Fruit fly (Drosophila melanogaster) whole organism, embryonic: Measurements from ENCODE around the gene CG10674.

Experiments used
- Adf1 ChIP-seq: fragments of 200-800 bp; sonication (Bioruptor generic); IDR thresholded peaks from 2 replicates; pipeline ENCODE4 v1.3.6; 2022; ENCODE audit warnings: missing biosample characterization, missing genetic modification characterization
- Aef1 ChIP-seq: fragments of 200-800 bp; sonication (Bioruptor generic); IDR thresholded peaks from 3 replicates; pipeline ENCODE4 v1.3.6; 2022; ENCODE audit warnings: missing biosample characterization, missing genetic modification characterization
- Atf-2 ChIP-seq: fragments of 200-800 bp; sonication (Bioruptor generic); optimal IDR thresholded peaks from 2 replicates; lab custom pipeline; 2016; ENCODE audit warnings: missing biosample characterization, missing genetic modification characterization
- Atf3 ChIP-seq: fragments of 200-800 bp; sonication (Bioruptor generic); optimal IDR thresholded peaks from 3 replicates; lab custom pipeline; 2016; ENCODE audit warnings: missing biosample characterization, missing genetic modification characterization
- Awh ChIP-seq: fragments of 200-800 bp; sonication (Bioruptor generic); IDR thresholded peaks from 2 replicates; pipeline ENCODE4, ENCODE4 v1.3.6; 2022; ENCODE audit warnings: missing biosample characterization, missing genetic modification characterization
- CG10274 ChIP-seq: fragments of 200-800 bp; sonication (Bioruptor generic); optimal IDR thresholded peaks from 3 replicates; lab custom pipeline; 2017; ENCODE audit warnings: missing biosample characterization, mild to moderate bottlenecking, missing genetic modification characterization
- CG11696 ChIP-seq: fragments of 200-800 bp; sonication (Bioruptor generic); IDR thresholded peaks from 2 replicates; pipeline ENCODE4 v1.3.6; 2022; ENCODE audit warnings: missing biosample characterization, missing genetic modification characterization
- CG12219 ChIP-seq: fragments of 200-800 bp; sonication (Bioruptor generic); optimal IDR thresholded peaks from 3 replicates; lab custom pipeline; 2018; ENCODE audit warnings: missing biosample characterization, mild to moderate bottlenecking, missing genetic modification characterization
- CG1233 ChIP-seq: fragments of 200-800 bp; sonication (Bioruptor generic); optimal IDR thresholded peaks from 4 replicates; lab custom pipeline; 2018; ENCODE audit warnings: missing biosample characterization, mild to moderate bottlenecking, missing genetic modification characterization
- CG14441 ChIP-seq: fragments of 200-800 bp; sonication (Bioruptor generic); IDR thresholded peaks from 2 replicates; pipeline ENCODE4 v1.3.6; 2022; ENCODE audit warnings: missing biosample characterization, missing genetic modification characterization
- CG14710 ChIP-seq: fragments of 200-800 bp; sonication (Bioruptor generic); optimal IDR thresholded peaks from 3 replicates; lab custom pipeline; 2019; ENCODE audit warnings: missing biosample characterization, mild to moderate bottlenecking, missing genetic modification characterization, moderate library complexity
- CG1529 ChIP-seq: fragments of 200-800 bp; sonication (Bioruptor generic); optimal IDR thresholded peaks from 3 replicates; lab custom pipeline; 2018; ENCODE audit warnings: missing biosample characterization, missing genetic modification characterization
- CG33213 ChIP-seq: fragments of 200-800 bp; sonication (Bioruptor generic); optimal IDR thresholded peaks from 3 replicates; lab custom pipeline; 2016; ENCODE audit warnings: missing biosample characterization, missing genetic modification characterization
- CG33557 ChIP-seq: fragments of 200-800 bp; sonication (Bioruptor generic); optimal IDR thresholded peaks from 2 replicates; lab custom pipeline; 2019; ENCODE audit warnings: missing biosample characterization, mild to moderate bottlenecking, missing genetic modification characterization, moderate library complexity
- CG34224 ChIP-seq: fragments of 200-800 bp; sonication (Bioruptor generic); IDR thresholded peaks from 3 replicates; pipeline ENCODE4 v1.3.6; 2022; ENCODE audit warnings: missing biosample characterization, missing genetic modification characterization; ENCODE audit not compliant: partially characterized antibody
- CG4424 ChIP-seq: fragments of 200-800 bp; sonication (Bioruptor generic); optimal IDR thresholded peaks from 3 replicates; lab custom pipeline; 2016; ENCODE audit warnings: missing biosample characterization, missing genetic modification characterization
- CG4854 ChIP-seq: fragments of 200-800 bp; sonication (Bioruptor generic); optimal IDR thresholded peaks from 2 replicates; lab custom pipeline; 2016; ENCODE audit warnings: missing biosample characterization, missing genetic modification characterization, inconsistent platforms
- CG5953 ChIP-seq: fragments of 200-800 bp; sonication (Bioruptor generic); IDR thresholded peaks from 2 replicates; pipeline ENCODE4 v1.3.6; 2022; ENCODE audit warnings: missing biosample characterization, missing genetic modification characterization
- CG7987 ChIP-seq: fragments of 200-800 bp; sonication (Bioruptor generic); optimal IDR thresholded peaks from 2 replicates; lab custom pipeline; 2018; ENCODE audit warnings: missing biosample characterization, mild to moderate bottlenecking, missing genetic modification characterization, moderate library complexity
- CG9437 ChIP-seq: fragments of 200-800 bp; sonication (Bioruptor generic); optimal IDR thresholded peaks from 2 replicates; lab custom pipeline; 2018; ENCODE audit warnings: missing biosample characterization, mild to moderate bottlenecking, missing genetic modification characterization
- CG9876 ChIP-seq: fragments of 200-800 bp; sonication (Bioruptor generic); optimal IDR thresholded peaks from 2 replicates; lab custom pipeline; 2016; ENCODE audit warnings: missing biosample characterization, missing genetic modification characterization
- CTCF ChIP-seq: fragments of 200-800 bp; sonication (Bioruptor generic); optimal IDR thresholded peaks from 2 replicates; lab custom pipeline; 2017; ENCODE audit warnings: missing biosample characterization, mild to moderate bottlenecking, missing genetic modification characterization, moderate library complexity
- Doc2 ChIP-seq: fragments of 200-800 bp; sonication (Bioruptor generic); IDR thresholded peaks from 2 replicates; pipeline ENCODE4 v1.3.6; 2022; ENCODE audit warnings: missing biosample characterization, missing genetic modification characterization
- Dref ChIP-seq: fragments of 200-800 bp; sonication (Bioruptor generic); IDR thresholded peaks from 2 replicates; pipeline ENCODE4 v1.3.6; 2022; ENCODE audit warnings: missing biosample characterization, missing genetic modification characterization
- Gsc ChIP-seq: fragments of 200-800 bp; sonication (Bioruptor generic); IDR thresholded peaks from 2 replicates; pipeline ENCODE4 v1.3.6; 2022; ENCODE audit warnings: missing biosample characterization, missing genetic modification characterization
- Hey ChIP-seq: fragments of 200-800 bp; sonication (Bioruptor generic); optimal IDR thresholded peaks from 3 replicates; lab custom pipeline; 2018; ENCODE audit warnings: missing biosample characterization, mild to moderate bottlenecking, missing genetic modification characterization
- HmgZ ChIP-seq: fragments of 200-800 bp; sonication (Bioruptor generic); optimal IDR thresholded peaks from 2 replicates; lab custom pipeline; 2018; ENCODE audit warnings: missing biosample characterization, mild to moderate bottlenecking, missing genetic modification characterization
- Hr39 ChIP-seq: fragments of >200 bp; optimal IDR thresholded peaks from 2 replicates; lab custom pipeline; 2017
- Hr78 ChIP-seq, 2 experiments: fragments of 200-800 bp in 1 of 2; fragments of >200 bp in 1 of 2; sonication (Bioruptor generic) in 1 of 2; optimal IDR thresholded peaks; 2 replicates each; lab custom pipeline; 2017 to 2019; ENCODE audit warnings: missing biosample characterization in 2 of 2, missing genetic modification characterization in 2 of 2, mild to moderate bottlenecking in 1 of 2, moderate library complexity in 1 of 2
- MTF-1 ChIP-seq: fragments of 200-800 bp; sonication (Bioruptor generic); optimal IDR thresholded peaks from 2 replicates; lab custom pipeline; 2018; ENCODE audit warnings: missing biosample characterization, mild to moderate bottlenecking, missing genetic modification characterization, borderline replicate concordance
- Med ChIP-seq: fragments of 200-800 bp; sonication (Bioruptor generic); peaks from one replicate; lab custom pipeline; 2016; ENCODE audit warnings: missing biosample characterization, missing genetic modification characterization, mild to moderate bottlenecking, inconsistent platforms, moderate library complexity
- Side ChIP-seq: fragments of 200-800 bp; sonication (Bioruptor generic); optimal IDR thresholded peaks from 2 replicates; lab custom pipeline; 2016; ENCODE audit warnings: missing biosample characterization, missing genetic modification characterization
- Vsx1 ChIP-seq: fragments of 200-800 bp; sonication (Bioruptor generic); optimal IDR thresholded peaks from 2 replicates; lab custom pipeline; 2017; ENCODE audit warnings: missing biosample characterization, mild to moderate bottlenecking, missing genetic modification characterization, missing genetic modification reagents
- bab2 ChIP-seq: fragments of 200-800 bp; sonication (Bioruptor generic); optimal IDR thresholded peaks from 2 replicates; lab custom pipeline; 2016; ENCODE audit warnings: missing biosample characterization, missing genetic modification characterization
- bowl ChIP-seq: fragments of 200-800 bp; sonication (Bioruptor generic); IDR thresholded peaks from 2 replicates; pipeline ENCODE4 v1.3.6; 2022; ENCODE audit warnings: missing biosample characterization, missing genetic modification characterization
- cg ChIP-seq: fragments of 200-800 bp; sonication (Bioruptor generic); optimal IDR thresholded peaks from 3 replicates; lab custom pipeline; 2019; ENCODE audit warnings: missing biosample characterization, mild to moderate bottlenecking, missing genetic modification characterization, moderate library complexity
- ems ChIP-seq: fragments of 200-800 bp; sonication (Bioruptor generic); optimal IDR thresholded peaks from 3 replicates; lab custom pipeline; 2016; ENCODE audit warnings: missing biosample characterization, missing genetic modification characterization
- eyg ChIP-seq: fragments of 200-800 bp; sonication (Bioruptor generic); optimal IDR thresholded peaks from 3 replicates; lab custom pipeline; 2016; ENCODE audit warnings: missing biosample characterization, missing genetic modification characterization
- gce ChIP-seq: fragments of 200-800 bp; sonication (Bioruptor generic); IDR thresholded peaks from 3 replicates; pipeline ENCODE4 v1.3.6; 2022; ENCODE audit warnings: missing biosample characterization, missing genetic modification characterization
- gfzf ChIP-seq: fragments of 200-800 bp; sonication (Bioruptor generic); optimal IDR thresholded peaks from 2 replicates; lab custom pipeline; 2016; ENCODE audit warnings: missing biosample characterization, mild to moderate bottlenecking, missing genetic modification characterization, moderate library complexity
- gsb-n ChIP-seq: fragments of 200-800 bp; sonication (Bioruptor generic); optimal IDR thresholded peaks from 3 replicates; lab custom pipeline; 2018; ENCODE audit warnings: missing biosample characterization, mild to moderate bottlenecking, missing genetic modification characterization
- hkb ChIP-seq, 2 experiments: fragments of 200-800 bp in 1 of 2; fragments of >200 bp in 1 of 2; sonication (Bioruptor generic) in 1 of 2; IDR thresholded peaks in 1 of 2; optimal IDR thresholded peaks in 1 of 2; 2 replicates each; pipeline versions ENCODE4 v1.3.6 to Lab custom; 2017 to 2022; ENCODE audit warnings: missing biosample characterization in 1 of 2, missing genetic modification characterization in 1 of 2
- hth ChIP-seq: fragments of >200 bp; optimal IDR thresholded peaks from 2 replicates; lab custom pipeline; 2017; ENCODE audit warnings: inconsistent platforms
- jigr1 ChIP-seq: fragments of 200-800 bp; sonication (Bioruptor generic); IDR thresholded peaks from 3 replicates; pipeline ENCODE4 v1.3.6; 2022; ENCODE audit warnings: missing biosample characterization, missing genetic modification characterization
- jumu ChIP-seq: fragments of 200-800 bp; sonication (Bioruptor generic); optimal IDR thresholded peaks from 3 replicates; lab custom pipeline; 2016; ENCODE audit warnings: missing biosample characterization, missing genetic modification characterization
- pita ChIP-seq: fragments of 200-800 bp; sonication (Bioruptor generic); optimal IDR thresholded peaks from 2 replicates; lab custom pipeline; 2017; ENCODE audit warnings: missing biosample characterization, mild to moderate bottlenecking, missing genetic modification characterization
- psq ChIP-seq: fragments of 200-800 bp; sonication (Bioruptor generic); optimal IDR thresholded peaks from 2 replicates; lab custom pipeline; 2017; ENCODE audit warnings: missing biosample characterization, missing genetic modification characterization
- sc ChIP-seq, 3 experiments: fragments of >200 bp in 2 of 3; fragments of 200-800 bp in 1 of 3; sonication (Bioruptor generic) in 1 of 3; optimal IDR thresholded peaks; 2 replicates in 2 of 3; 3 replicates in 1 of 3; lab custom pipeline; 2017; ENCODE audit warnings: mild to moderate bottlenecking in 1 of 3, missing biosample characterization in 1 of 3, missing genetic modification characterization in 1 of 3, missing genetic modification reagents in 1 of 3
- slp2 ChIP-seq: fragments of 200-800 bp; sonication (Bioruptor generic); optimal IDR thresholded peaks from 2 replicates; lab custom pipeline; 2016; ENCODE audit warnings: missing biosample characterization, missing genetic modification characterization
- twi ChIP-seq: fragments of 200-800 bp; optimal IDR thresholded peaks from 2 replicates; lab custom pipeline; 2019; ENCODE audit warnings: missing biosample characterization, mild to moderate bottlenecking, missing genetic modification characterization, moderate library complexity
- tx ChIP-seq: fragments of 200-800 bp; sonication (Bioruptor generic); optimal IDR thresholded peaks from 2 replicates; lab custom pipeline; 2016; ENCODE audit warnings: missing biosample characterization, missing genetic modification characterization
- vvl ChIP-seq: fragments of 200-800 bp; sonication (Bioruptor generic); IDR thresholded peaks from 2 replicates; pipeline ENCODE4 v1.3.6; 2022; ENCODE audit warnings: missing biosample characterization, missing genetic modification characterization

CG10674 gene

dm6 chr3L:5152354-5152806, 16.3 kb upstream of the CG10674 start, which contains the start of the genes Gen and Srp54k (continued):
- TF ChIP-seq jumu (GFP tag; lab: Kevin White, UChicago) (no peak), CG11696 (GFP tag; lab: Robert Waterston, UW) (no peak), CG1529 (no peak), Doc2 (GFP tag; lab: Robert Waterston, UW) (no peak), gsb-n (no peak), Hr78 (GFP tag; optimal IDR thresholded peaks at IDR 0.05; lab: Kevin White, UChicago) (no peak), cg (no peak), CG14710 (peak; percentile 48), gce (GFP tag; lab: Robert Waterston, UW) (no peak), Vsx1 (GFP tag; lab: Kevin White, UChicago) (no peak), MTF-1 (GFP tag; lab: Kevin White, UChicago) (no peak), CG4424 (GFP tag; lab: Kevin White, UChicago) (no peak), twi (tag; lab: Kevin White, UChicago) (no peak), bab2 (GFP tag; lab: Kevin White, UChicago) (no peak), Atf3 (no peak), CG9876 (GFP tag; lab: Kevin White, UChicago) (no peak), ems (GFP tag; lab: Kevin White, UChicago) (peak; percentile 24), CG4854 (no peak), Atf-2 (no peak), CG33557 (peak; percentile 14), sc (optimal IDR thresholded peaks at IDR 0.05; lab: Kevin White, UChicago) (no peak), sc (GFP tag; optimal IDR thresholded peaks at IDR 0.05; lab: Kevin White, UChicago) (peak; percentile 16), CTCF (GFP tag; lab: Kevin White, UChicago) (no peak), Hr39 (lab: Kevin White, UChicago) (no peak), Gsc (no peak), Dref (peak; percentile 85), eyg (GFP tag; lab: Kevin White, UChicago) (no peak), CG14441 (GFP tag; lab: Robert Waterston, UW) (no peak), CG34224 (GFP tag; lab: Robert Waterston, UW) (no peak), CG12219 (GFP tag; lab: Kevin White, UChicago) (no peak), jigr1 (no peak), CG9437 (GFP tag; lab: Kevin White, UChicago) (peak; percentile 20), pita (GFP tag; lab: Kevin White, UChicago) (no peak), gfzf (no peak), Awh (GFP tag; lab: Robert Waterston, UW) (no peak), vvl (GFP tag; lab: Robert Waterston, UW) (peak; percentile 31; the same call in 1 of the 2 replicates), hkb (optimal IDR thresholded peaks at IDR 0.05; lab: Kevin White, UChicago) (peak; percentile 85), hkb (GFP tag; IDR thresholded peaks at IDR 0.05; lab: Robert Waterston, UW) (no peak), CG7987 (GFP tag; lab: Kevin White, UChicago) (no peak), Hey (tag; lab: Kevin White, UChicago) (no peak), Aef1 (GFP tag; lab: Robert Waterston, UW) (peak; percentile 22; the same call in 1 of the 3 replicates), CG33213 (GFP tag; lab: Kevin White, UChicago) (no peak), psq (GFP tag; lab: Kevin White, UChicago) (peak; percentile 17), bowl (no peak), hth (lab: Kevin White, UChicago) (no peak), CG5953 (GFP tag; lab: Robert Waterston, UW) (no peak), slp2 (GFP tag; lab: Kevin White, UChicago) (no peak), HmgZ (peak; percentile 66), tx (GFP tag; lab: Kevin White, UChicago) (no peak), CG10274 (GFP tag; lab: Kevin White, UChicago) (no peak), Med (GFP tag; lab: Kevin White, UChicago) (peak; percentile 85), CG1233 (GFP tag; lab: Kevin White, UChicago) (no peak), Adf1 (GFP tag; lab: Robert Waterston, UW) (no peak), Side (GFP tag; lab: Kevin White, UChicago) (no peak)
